Fruit fly (Drosophila melanogaster) whole organism, embryonic: ENCODE measurements around the gene CG4942.

ENCODE experiments used
- ATbp ChIP-seq: fragments of 200-800 bp; sonication (Bioruptor generic); optimal IDR thresholded peaks from 2 replicates; lab custom pipeline; 2017; ENCODE audit warnings: missing biosample characterization, mild to moderate bottlenecking, missing genetic modification characterization, missing genetic modification reagents
- Bgb ChIP-seq: fragments of 200-800 bp; sonication (Bioruptor generic); IDR thresholded peaks from 2 replicates; pipeline ENCODE4 v1.3.6; 2022; ENCODE audit warnings: missing biosample characterization, missing genetic modification characterization; ENCODE audit not compliant: partially characterized antibody
- CG10267 ChIP-seq: fragments of 200-800 bp; sonication (Bioruptor generic); optimal IDR thresholded peaks from 2 replicates; lab custom pipeline; 2018; ENCODE audit warnings: missing biosample characterization, mild to moderate bottlenecking, missing genetic modification characterization, moderate library complexity
- CG10274 ChIP-seq: fragments of 200-800 bp; sonication (Bioruptor generic); optimal IDR thresholded peaks from 3 replicates; lab custom pipeline; 2017; ENCODE audit warnings: missing biosample characterization, mild to moderate bottlenecking, missing genetic modification characterization
- CG12155 ChIP-seq: fragments of 200-800 bp; sonication (Bioruptor generic); optimal IDR thresholded peaks from 3 replicates; lab custom pipeline; 2016; ENCODE audit warnings: missing biosample characterization, missing genetic modification characterization
- CG12299 ChIP-seq: fragments of 200-800 bp; sonication (Bioruptor generic); optimal IDR thresholded peaks from 2 replicates; lab custom pipeline; 2018; ENCODE audit warnings: missing biosample characterization, mild to moderate bottlenecking, missing genetic modification characterization
- CG13424 ChIP-seq: fragments of 200-800 bp; sonication (Bioruptor generic); optimal IDR thresholded peaks from 2 replicates; lab custom pipeline; 2019; ENCODE audit warnings: missing biosample characterization, mild to moderate bottlenecking, missing genetic modification characterization, moderate library complexity
- CG13624 ChIP-seq: fragments of 200-800 bp; sonication (Bioruptor generic); optimal IDR thresholded peaks from 2 replicates; lab custom pipeline; 2016; ENCODE audit warnings: missing biosample characterization, missing genetic modification characterization
- CG13894 ChIP-seq: fragments of 200-800 bp; sonication (Bioruptor generic); optimal IDR thresholded peaks from 3 replicates; lab custom pipeline; 2018; ENCODE audit warnings: missing biosample characterization, mild to moderate bottlenecking, missing genetic modification characterization, moderate library complexity
- CG15269 ChIP-seq: fragments of 200-800 bp; sonication (Bioruptor generic); optimal IDR thresholded peaks from 2 replicates; lab custom pipeline; 2018; ENCODE audit warnings: missing biosample characterization, mild to moderate bottlenecking, missing genetic modification characterization, moderate library complexity
- CG15601 ChIP-seq: fragments of 200-800 bp; sonication (Bioruptor generic); optimal IDR thresholded peaks from 3 replicates; lab custom pipeline; 2019; ENCODE audit warnings: missing biosample characterization, mild to moderate bottlenecking, missing genetic modification characterization, moderate library complexity
- CG32772 ChIP-seq: fragments of 200-800 bp; sonication (Bioruptor generic); IDR thresholded peaks from 2 replicates; pipeline ENCODE4 v1.3.6; 2022; ENCODE audit warnings: missing biosample characterization, missing genetic modification characterization
- CG33557 ChIP-seq: fragments of 200-800 bp; sonication (Bioruptor generic); optimal IDR thresholded peaks from 2 replicates; lab custom pipeline; 2019; ENCODE audit warnings: missing biosample characterization, mild to moderate bottlenecking, missing genetic modification characterization, moderate library complexity
- CG4820 ChIP-seq: fragments of 200-800 bp; sonication (Bioruptor generic); optimal IDR thresholded peaks from 3 replicates; lab custom pipeline; 2016; ENCODE audit warnings: missing biosample characterization, missing genetic modification characterization
- CG8089 ChIP-seq: fragments of 200-800 bp; sonication (Bioruptor generic); optimal IDR thresholded peaks from 3 replicates; lab custom pipeline; 2016; ENCODE audit warnings: missing biosample characterization, missing genetic modification characterization
- CG8359 ChIP-seq: fragments of 200-800 bp; sonication (Bioruptor generic); optimal IDR thresholded peaks from 2 replicates; lab custom pipeline; 2017; ENCODE audit warnings: missing biosample characterization, mild to moderate bottlenecking, missing genetic modification characterization, borderline replicate concordance
- CTCF ChIP-seq: fragments of 200-800 bp; sonication (Bioruptor generic); optimal IDR thresholded peaks from 2 replicates; lab custom pipeline; 2017; ENCODE audit warnings: missing biosample characterization, mild to moderate bottlenecking, missing genetic modification characterization, moderate library complexity
- Dbx ChIP-seq: fragments of 200-800 bp; sonication (Bioruptor generic); IDR thresholded peaks from 3 replicates; pipeline ENCODE4 v1.3.6; 2022; ENCODE audit warnings: missing biosample characterization, missing genetic modification characterization
- Deaf1 ChIP-seq: fragments of 200-800 bp; optimal IDR thresholded peaks from 3 replicates; lab custom pipeline; 2019; ENCODE audit warnings: missing biosample characterization, mild to moderate bottlenecking, missing genetic modification characterization, moderate library complexity
- Doc2 ChIP-seq: fragments of 200-800 bp; sonication (Bioruptor generic); IDR thresholded peaks from 2 replicates; pipeline ENCODE4 v1.3.6; 2022; ENCODE audit warnings: missing biosample characterization, missing genetic modification characterization
- Hr39 ChIP-seq: fragments of >200 bp; optimal IDR thresholded peaks from 2 replicates; lab custom pipeline; 2017
- Neu2 ChIP-seq: fragments of 200-800 bp; sonication (Bioruptor generic); optimal IDR thresholded peaks from 3 replicates; lab custom pipeline; 2016; ENCODE audit warnings: missing biosample characterization, missing genetic modification characterization, borderline replicate concordance
- Optix ChIP-seq: fragments of 200-800 bp; sonication (Bioruptor generic); IDR thresholded peaks from 3 replicates; pipeline ENCODE4 v1.3.6; 2022; ENCODE audit warnings: missing biosample characterization, missing genetic modification characterization
- Poxn ChIP-seq: fragments of 200-800 bp; sonication (Bioruptor generic); IDR thresholded peaks from 2 replicates; pipeline ENCODE4 v1.3.6; 2022; ENCODE audit warnings: missing biosample characterization, missing genetic modification characterization
- Sox102F ChIP-seq: fragments of 200-800 bp; sonication (Bioruptor generic); optimal IDR thresholded peaks from 2 replicates; lab custom pipeline; 2018; ENCODE audit warnings: missing biosample characterization, mild to moderate bottlenecking, missing genetic modification characterization, moderate library complexity
- ab ChIP-seq: fragments of 200-800 bp; sonication (Bioruptor generic); optimal IDR thresholded peaks from 2 replicates; lab custom pipeline; 2016; ENCODE audit warnings: missing biosample characterization, missing genetic modification characterization
- az2 ChIP-seq: fragments of 200-800 bp; sonication (Bioruptor generic); optimal IDR thresholded peaks from 3 replicates; lab custom pipeline; 2016; ENCODE audit warnings: missing biosample characterization, missing genetic modification characterization
- bsh ChIP-seq, 2 experiments: fragments of 200-800 bp; sonication (Bioruptor generic); optimal IDR thresholded peaks; 2 replicates each; lab custom pipeline; 2017 to 2018; ENCODE audit warnings: mild to moderate bottlenecking in 2 of 2, missing biosample characterization in 2 of 2, missing genetic modification characterization in 2 of 2, moderate library complexity in 1 of 2
- cato ChIP-seq: fragments of 200-800 bp; sonication (Bioruptor generic); optimal IDR thresholded peaks from 2 replicates; lab custom pipeline; 2016; ENCODE audit warnings: missing biosample characterization, missing genetic modification characterization, borderline replicate concordance
- chinmo ChIP-seq: fragments of 200-800 bp; sonication (Bioruptor generic); IDR thresholded peaks from 4 replicates; pipeline ENCODE4 v1.3.6; 2022; ENCODE audit warnings: missing biosample characterization, missing genetic modification characterization; ENCODE audit not compliant: partially characterized antibody
- dati ChIP-seq: fragments of 200-800 bp; sonication (Bioruptor generic); IDR thresholded peaks from 2 replicates; pipeline ENCODE4 v1.3.6; 2022; ENCODE audit warnings: missing biosample characterization, missing genetic modification characterization
- dm ChIP-seq: fragments of 200-800 bp; sonication (Bioruptor generic); optimal IDR thresholded peaks from 3 replicates; lab custom pipeline; 2016; ENCODE audit warnings: missing biosample characterization, missing genetic modification characterization
- dpn ChIP-seq, 2 experiments: fragments of 200-800 bp; sonication (Bioruptor generic); optimal IDR thresholded peaks; 3 replicates each; lab custom pipeline; 2016; ENCODE audit warnings: missing biosample characterization in 2 of 2, missing genetic modification characterization in 2 of 2
- ems ChIP-seq: fragments of 200-800 bp; sonication (Bioruptor generic); optimal IDR thresholded peaks from 3 replicates; lab custom pipeline; 2016; ENCODE audit warnings: missing biosample characterization, missing genetic modification characterization
- fd96Cb ChIP-seq: fragments of 200-800 bp; sonication (Bioruptor generic); optimal IDR thresholded peaks from 2 replicates; lab custom pipeline; 2018; ENCODE audit warnings: missing biosample characterization, mild to moderate bottlenecking, missing genetic modification characterization, moderate library complexity
- fu2 ChIP-seq: fragments of 200-800 bp; sonication (Bioruptor generic); optimal IDR thresholded peaks from 2 replicates; lab custom pipeline; 2016; ENCODE audit warnings: missing biosample characterization, missing genetic modification characterization
- gfzf ChIP-seq: fragments of 200-800 bp; sonication (Bioruptor generic); optimal IDR thresholded peaks from 2 replicates; lab custom pipeline; 2016; ENCODE audit warnings: missing biosample characterization, mild to moderate bottlenecking, missing genetic modification characterization, moderate library complexity
- grn ChIP-seq: fragments of 200-800 bp; sonication (Bioruptor generic); optimal IDR thresholded peaks from 3 replicates; lab custom pipeline; 2017; ENCODE audit warnings: missing biosample characterization, missing genetic modification characterization
- gt ChIP-seq: fragments of 200-800 bp; sonication (Bioruptor generic); IDR thresholded peaks from 2 replicates; pipeline ENCODE4 v1.3.6; 2022; ENCODE audit warnings: missing biosample characterization, missing genetic modification characterization
- jumu ChIP-seq: fragments of 200-800 bp; sonication (Bioruptor generic); optimal IDR thresholded peaks from 3 replicates; lab custom pipeline; 2016; ENCODE audit warnings: missing biosample characterization, missing genetic modification characterization
- kay ChIP-seq: fragments of 200-800 bp; sonication (Bioruptor generic); optimal IDR thresholded peaks from 2 replicates; lab custom pipeline; 2016; ENCODE audit warnings: missing biosample characterization, missing genetic modification characterization
- lov ChIP-seq, 2 experiments: fragments of 200-800 bp in 1 of 2; fragments of >200 bp in 1 of 2; sonication (Bioruptor generic) in 1 of 2; IDR thresholded peaks in 1 of 2; optimal IDR thresholded peaks in 1 of 2; 2 replicates in 1 of 2; 3 replicates in 1 of 2; pipeline versions ENCODE4 v1.3.6 to Lab custom; 2017 to 2022; ENCODE audit warnings: missing biosample characterization in 1 of 2, missing genetic modification characterization in 1 of 2
- mam ChIP-seq: fragments of 200-800 bp; sonication (Bioruptor generic); optimal IDR thresholded peaks from 3 replicates; lab custom pipeline; 2016; ENCODE audit warnings: missing biosample characterization, missing genetic modification characterization
- org-1 ChIP-seq: fragments of 200-800 bp; sonication (Bioruptor generic); optimal IDR thresholded peaks from 2 replicates; lab custom pipeline; 2017; ENCODE audit warnings: missing biosample characterization, missing genetic modification characterization
- p53 ChIP-seq: fragments of 200-800 bp; sonication (Bioruptor generic); optimal IDR thresholded peaks from 2 replicates; lab custom pipeline; 2016; ENCODE audit warnings: missing biosample characterization, missing genetic modification characterization
- pan ChIP-seq, 4 experiments: fragments of >200 bp in 3 of 4; fragments of 200-800 bp in 1 of 4; sonication (Bioruptor generic) in 1 of 4; optimal IDR thresholded peaks in 3 of 4; IDR thresholded peaks in 1 of 4; 2 replicates each; pipeline versions ENCODE4 v1.3.6 to Lab custom; 2017 to 2022; ENCODE audit warnings: missing biosample characterization in 2 of 4, missing genetic modification characterization in 2 of 4, mixed read lengths in 1 of 4
- ranshi ChIP-seq: fragments of 200-800 bp; sonication (Bioruptor generic); IDR thresholded peaks from 2 replicates; pipeline ENCODE4 v1.3.6; 2022; ENCODE audit warnings: missing biosample characterization, missing genetic modification characterization
- row ChIP-seq: fragments of 200-800 bp; sonication (Bioruptor generic); IDR thresholded peaks from 3 replicates; pipeline ENCODE4 v1.3.6; 2022; ENCODE audit warnings: missing biosample characterization, missing genetic modification characterization
- sug ChIP-seq: fragments of 200-800 bp; optimal IDR thresholded peaks from 2 replicates; lab custom pipeline; 2019; ENCODE audit warnings: missing biosample characterization, mild to moderate bottlenecking, missing genetic modification characterization, moderate library complexity
- tgo ChIP-seq: fragments of 200-800 bp; sonication (Bioruptor generic); IDR thresholded peaks from 3 replicates; pipeline ENCODE4 v1.3.6; 2022; ENCODE audit warnings: missing biosample characterization, missing genetic modification characterization
- yki ChIP-seq: fragments of >200 bp; optimal IDR thresholded peaks from 3 replicates; lab custom pipeline; 2018

The CG4942 gene

dm6 chr3L:9023627-9024026 is 49.3 kb upstream of the CG4942 start (continued):
- peak; percentile 67 for TF ChIP-seq CG12155 (GFP tag; lab: Kevin White, UChicago)
- TF ChIP-seq gt = no peak
- TF ChIP-seq fu2 (GFP tag; lab: Kevin White, UChicago) = no peak
- TF ChIP-seq CG15269 = peak; percentile 37
- peak; percentile 22 for TF ChIP-seq ATbp (GFP tag; lab: Kevin White, UChicago)
- TF ChIP-seq CG13624 (GFP tag; lab: Kevin White, UChicago) = peak; percentile 19
- TF ChIP-seq Doc2 (GFP tag; lab: Robert Waterston, UW) = no peak
- no peak for TF ChIP-seq yki
- TF ChIP-seq Neu2 (GFP tag; lab: Kevin White, UChicago) = peak; percentile 31
- TF ChIP-seq CG4820 (GFP tag; lab: Kevin White, UChicago) = peak; percentile 64
- TF ChIP-seq bsh (GFP tag; optimal IDR thresholded peaks at IDR 0.05; lab: Kevin White, UChicago) = peak in 1 of 2 experiments; percentile 77
- no peak for TF ChIP-seq CTCF (GFP tag; lab: Kevin White, UChicago)
- TF ChIP-seq cato = peak; percentile 21
- TF ChIP-seq sug (tag; lab: Kevin White, UChicago) = no peak
- TF ChIP-seq CG12299 = no peak
- TF ChIP-seq grn (GFP tag; lab: Kevin White, UChicago) = peak; percentile 25
- TF ChIP-seq az2 = peak; percentile 71
- no peak for TF ChIP-seq chinmo
- TF ChIP-seq fd96Cb (tag; lab: Kevin White, UChicago) = peak; percentile 57
- peak; percentile 51 for TF ChIP-seq Sox102F
- peak; percentile 46 for TF ChIP-seq CG8089
- TF ChIP-seq gfzf = no peak
- peak; percentile 13 for TF ChIP-seq dm (GFP tag; lab: Kevin White, UChicago)
- TF ChIP-seq Hr39 = no peak
- peak; percentile 19 for TF ChIP-seq CG10274 (GFP tag; lab: Kevin White, UChicago)
- no peak for TF ChIP-seq org-1 (GFP tag; lab: Kevin White, UChicago)
- peak; percentile 56 for TF ChIP-seq CG32772 (GFP tag; lab: Robert Waterston, UW)
- no peak for TF ChIP-seq dati
- peak; percentile 50; the same call in 1 of the 2 replicates for TF ChIP-seq ranshi
- peak; percentile 55 for TF ChIP-seq CG13424 (tag; lab: Kevin White, UChicago)
- peak; percentile 65 for TF ChIP-seq tgo (GFP tag; lab: Robert Waterston, UW)
- TF ChIP-seq mam (GFP tag; lab: Kevin White, UChicago) = peak; percentile 38
- peak; percentile 45 for TF ChIP-seq Deaf1 (tag; lab: Kevin White, UChicago)
- TF ChIP-seq CG10267 (tag; lab: Kevin White, UChicago) = peak; percentile 75
- TF ChIP-seq CG15601 (tag; lab: Kevin White, UChicago) = peak; percentile 49
- peak; percentile 28 for TF ChIP-seq ab (GFP tag; lab: Kevin White, UChicago)
- TF ChIP-seq Optix (GFP tag; lab: Robert Waterston, UW) = peak; percentile 66; the same call in 2 of the 3 replicates
- no peak for TF ChIP-seq CG8359 (GFP tag; lab: Kevin White, UChicago)
- no peak for TF ChIP-seq CG13894 (tag; lab: Kevin White, UChicago)
- no peak for TF ChIP-seq Bgb (GFP tag; lab: Robert Waterston, UW)
- no peak for TF ChIP-seq p53 (GFP tag; lab: Kevin White, UChicago)
- TF ChIP-seq pan (optimal IDR thresholded peaks at IDR 0.05; lab: Kevin White, UChicago) = no peak
- peak in 1 of 2 experiments; percentile 60 for TF ChIP-seq pan (GFP tag; optimal IDR thresholded peaks at IDR 0.05 in 1 of 2, IDR thresholded peaks at IDR 0.05 in 1 of 2)
- TF ChIP-seq dpn (GFP tag; optimal IDR thresholded peaks at IDR 0.05; lab: Kevin White, UChicago) = peak; percentile 45 to 51
- no peak for TF ChIP-seq Dbx (GFP tag; lab: Robert Waterston, UW)
- no peak for TF ChIP-seq Poxn (GFP tag; lab: Robert Waterston, UW)
- TF ChIP-seq row (GFP tag; lab: Robert Waterston, UW) = peak; percentile 75
- no peak for TF ChIP-seq kay (GFP tag; lab: Kevin White, UChicago)
- peak; percentile 14 for TF ChIP-seq ems (GFP tag; lab: Kevin White, UChicago)
- peak; percentile 74 for TF ChIP-seq CG33557
- peak; percentile 23 for TF ChIP-seq jumu (GFP tag; lab: Kevin White, UChicago)
- no peak for TF ChIP-seq lov (optimal IDR thresholded peaks at IDR 0.05; lab: Kevin White, UChicago)
- peak; percentile 62; the same call in 1 of the 3 replicates for TF ChIP-seq lov (GFP tag; IDR thresholded peaks at IDR 0.05; lab: Robert Waterston, UW)
